Worm (Caenorhabditis elegans) whole organism, L4 larva: ENCODE data around the gene toca-1.

Source experiments
- F26F4.8 ChIP-seq: fragments of 200-800 bp; sonication (Bioruptor generic); conservative IDR thresholded peaks from 2 replicates; pipeline ENCODE4 v1.3.6; 2022; ENCODE audit warnings: missing genetic modification characterization, missing compliant biosample characterization
- F37D6.2 ChIP-seq: sonication (generic microtip); optimal IDR thresholded peaks from 2 replicates; lab custom pipeline; 2016; ENCODE audit warnings: mild to moderate bottlenecking, missing genetic modification characterization, missing compliant biosample characterization
- F44E2.7 ChIP-seq: fragments of 200-800 bp; sonication (Bioruptor generic); IDR thresholded peaks from 2 replicates; pipeline ENCODE4 v2.1.2; 2022; ENCODE audit warnings: missing genetic modification characterization, missing compliant biosample characterization
- Y75B8A.6 ChIP-seq: fragments of 200-800 bp; sonication (Bioruptor generic); IDR thresholded peaks from 2 replicates; pipeline ENCODE4 v1.3.6; 2022; ENCODE audit warnings: missing genetic modification reagents, missing genetic modification characterization, missing compliant biosample characterization
- ZK337.2 ChIP-seq: fragments of 200-800 bp; sonication (Bioruptor generic); IDR thresholded peaks from 2 replicates; pipeline ENCODE4 v1.3.6; 2022; ENCODE audit warnings: missing genetic modification reagents, missing genetic modification characterization, missing compliant biosample characterization
- ZK546.5 ChIP-seq, 2 experiments: sonication (generic microtip); optimal IDR thresholded peaks; 2 replicates each; lab custom pipeline; 2017; ENCODE audit warnings: missing biosample characterization in 2 of 2, missing genetic modification characterization in 2 of 2
- aha-1 ChIP-seq: fragments of 150-350 bp; peaks from one replicate; lab custom pipeline; 2014; ENCODE audit warnings: missing biosample characterization, missing genetic modification characterization
- attf-4 ChIP-seq: sonication (generic microtip); optimal IDR thresholded peaks from 3 replicates; lab custom pipeline; 2017; ENCODE audit warnings: missing biosample characterization, missing genetic modification characterization
- ceh-20 ChIP-seq: fragments of 200-800 bp; sonication (Bioruptor generic); IDR thresholded peaks from 2 replicates; pipeline ENCODE4 v1.3.6; 2022; ENCODE audit warnings: missing genetic modification reagents, missing genetic modification characterization, missing compliant biosample characterization
- cey-2 ChIP-seq: sonication (generic microtip); optimal IDR thresholded peaks from 3 replicates; lab custom pipeline; 2017; ENCODE audit warnings: missing genetic modification characterization, mild to moderate bottlenecking, missing compliant biosample characterization, antibody characterized with exemption, borderline replicate concordance; ENCODE audit not compliant: insufficient read depth
- ctbp-1 ChIP-seq: fragments of 200-800 bp; sonication (Bioruptor generic); IDR thresholded peaks from 2 replicates; pipeline ENCODE4 v1.3.6; 2022; ENCODE audit warnings: missing genetic modification reagents, missing genetic modification characterization, missing compliant biosample characterization
- daf-12 ChIP-seq: fragments of 150-350 bp; optimal IDR thresholded peaks from 2 replicates; lab custom pipeline; 2014; ENCODE audit warnings: missing biosample characterization, missing genetic modification reagents, missing genetic modification characterization
- dpl-1 ChIP-seq: fragments of 150-350 bp; optimal IDR thresholded peaks from 2 replicates; lab custom pipeline; 2014; ENCODE audit warnings: missing biosample characterization, missing genetic modification reagents, missing genetic modification characterization
- egl-43 ChIP-seq: fragments of 200-800 bp; sonication (Bioruptor generic); IDR thresholded peaks from 2 replicates; pipeline ENCODE4 v1.3.6; 2022; ENCODE audit warnings: missing genetic modification reagents, missing genetic modification characterization, missing compliant biosample characterization
- fkh-10 ChIP-seq: fragments of 150-350 bp; optimal IDR thresholded peaks from 2 replicates; lab custom pipeline; 2014; ENCODE audit warnings: missing biosample characterization, missing genetic modification reagents, missing genetic modification characterization
- fos-1 ChIP-seq: fragments of 150-350 bp; optimal IDR thresholded peaks from 2 replicates; lab custom pipeline; 2014; ENCODE audit warnings: missing biosample characterization, missing genetic modification characterization
- hlh-11 ChIP-seq: fragments of 200-800 bp; sonication (Bioruptor generic); optimal IDR thresholded peaks from 2 replicates; lab custom pipeline; 2018; ENCODE audit warnings: mild to moderate bottlenecking, missing genetic modification characterization, missing compliant biosample characterization
- hlh-30 ChIP-seq: sonication (generic microtip); optimal IDR thresholded peaks from 2 replicates; lab custom pipeline; 2017; ENCODE audit warnings: antibody characterized with exemption, mild to moderate bottlenecking, missing genetic modification characterization, missing compliant biosample characterization; ENCODE audit not compliant: insufficient read depth
- hmg-1.1 ChIP-seq: fragments of 200-800 bp; sonication (Bioruptor generic); IDR thresholded peaks from 2 replicates; pipeline ENCODE4 v1.3.6; 2022; ENCODE audit warnings: missing genetic modification reagents, missing genetic modification characterization, missing compliant biosample characterization
- lin-15B ChIP-seq: fragments of 150-350 bp; sonication (generic microtip); optimal IDR thresholded peaks from 3 replicates; lab custom pipeline; 2014; ENCODE audit warnings: missing biosample characterization, missing genetic modification characterization
- lir-3 ChIP-seq: sonication (generic microtip); optimal IDR thresholded peaks from 2 replicates; lab custom pipeline; 2016; ENCODE audit warnings: mild to moderate bottlenecking, missing genetic modification characterization, missing compliant biosample characterization
- lsy-2 ChIP-seq, 2 experiments: fragments of 150-350 bp in 1 of 2; sonication (generic microtip) in 1 of 2; optimal IDR thresholded peaks; 2 replicates each; lab custom pipeline; 2014 to 2017; ENCODE audit warnings: missing biosample characterization in 2 of 2, missing genetic modification characterization in 2 of 2
- mdl-1 ChIP-seq, 2 experiments: fragments of 150-350 bp in 1 of 2; sonication (generic microtip) in 1 of 2; optimal IDR thresholded peaks; 2 replicates each; lab custom pipeline; 2014 to 2017; ENCODE audit warnings: missing biosample characterization in 2 of 2, missing genetic modification characterization in 2 of 2
- mep-1 ChIP-seq: fragments of 150-350 bp; sonication (generic microtip); optimal IDR thresholded peaks from 3 replicates; lab custom pipeline; 2014; ENCODE audit warnings: missing biosample characterization, missing genetic modification characterization
- mes-2 ChIP-seq: sonication (generic microtip); optimal IDR thresholded peaks from 2 replicates; lab custom pipeline; 2016; ENCODE audit warnings: missing genotype, mild to moderate bottlenecking, missing genetic modification characterization, missing compliant biosample characterization; ENCODE audit not compliant: poor library complexity, severe bottlenecking
- nhr-11 ChIP-seq: fragments of 150-350 bp; optimal IDR thresholded peaks from 2 replicates; lab custom pipeline; 2014; ENCODE audit warnings: missing biosample characterization, missing genetic modification characterization
- nhr-237 ChIP-seq: sonication (generic microtip); optimal IDR thresholded peaks from 2 replicates; lab custom pipeline; 2017; ENCODE audit warnings: missing biosample characterization, missing genetic modification characterization
- nhr-41 ChIP-seq: fragments of 200-800 bp; sonication (Bioruptor generic); IDR thresholded peaks from 2 replicates; pipeline ENCODE4 v1.3.6; 2022; ENCODE audit warnings: missing genetic modification reagents, missing genetic modification characterization, missing compliant biosample characterization
- rbr-2 ChIP-seq: sonication (generic microtip); optimal IDR thresholded peaks from 2 replicates; lab custom pipeline; 2016; ENCODE audit warnings: missing genotype, missing genetic modification characterization, missing compliant biosample characterization
- saeg-2 ChIP-seq: fragments of 200-800 bp; sonication (Bioruptor generic); IDR thresholded peaks from 2 replicates; pipeline ENCODE4 v1.3.6; 2022; ENCODE audit warnings: missing genetic modification reagents, missing genetic modification characterization, missing compliant biosample characterization
- set-16 ChIP-seq: fragments of 200-800 bp; sonication (Bioruptor generic); IDR thresholded peaks from 2 replicates; pipeline ENCODE4 v1.3.6; 2022; ENCODE audit warnings: missing genetic modification reagents, missing genetic modification characterization, missing compliant biosample characterization
- snpc-1.2 ChIP-seq: fragments of 200-800 bp; sonication (Bioruptor generic); IDR thresholded peaks from 2 replicates; pipeline ENCODE4 v1.3.6; 2022; ENCODE audit warnings: missing genetic modification reagents, missing genetic modification characterization, missing compliant biosample characterization
- spr-1 ChIP-seq: sonication (generic microtip); optimal IDR thresholded peaks from 2 replicates; lab custom pipeline; 2016; ENCODE audit warnings: mild to moderate bottlenecking, missing genetic modification characterization, missing compliant biosample characterization
- spr-3 ChIP-seq: fragments of 200-800 bp; sonication (Bioruptor generic); optimal IDR thresholded peaks from 2 replicates; lab custom pipeline; 2018; ENCODE audit warnings: mild to moderate bottlenecking, missing genetic modification characterization, missing compliant biosample characterization
- unc-62 ChIP-seq, 3 experiments: fragments of 150-350 bp in 1 of 3; sonication (generic microtip); optimal IDR thresholded peaks in 2 of 3; peaks in 1 of 3; 1 replicate in 1 of 3; 2 replicates in 2 of 3; lab custom pipeline; 2014 to 2017; ENCODE audit warnings: missing biosample characterization in 3 of 3, missing genetic modification characterization in 3 of 3, missing genetic modification reagents in 3 of 3, missing genotype in 1 of 3
- zag-1 ChIP-seq: fragments of 150-350 bp; optimal IDR thresholded peaks from 2 replicates; lab custom pipeline; 2014; ENCODE audit warnings: missing biosample characterization, missing genetic modification characterization
- zfp-3 ChIP-seq: fragments of 200-800 bp; sonication (Bioruptor generic); conservative IDR thresholded peaks from 2 replicates; pipeline ENCODE4 v1.3.6; 2022; ENCODE audit warnings: missing genetic modification reagents, missing genetic modification characterization, missing compliant biosample characterization
- ztf-11 ChIP-seq: fragments of 150-350 bp; optimal IDR thresholded peaks from 2 replicates; lab custom pipeline; 2014; ENCODE audit warnings: missing biosample characterization, missing genetic modification characterization
- ztf-7 ChIP-seq: fragments of 150-350 bp; optimal IDR thresholded peaks from 2 replicates; lab custom pipeline; 2014; ENCODE audit warnings: missing biosample characterization, missing genetic modification characterization

toca-1 gene

DNA sequence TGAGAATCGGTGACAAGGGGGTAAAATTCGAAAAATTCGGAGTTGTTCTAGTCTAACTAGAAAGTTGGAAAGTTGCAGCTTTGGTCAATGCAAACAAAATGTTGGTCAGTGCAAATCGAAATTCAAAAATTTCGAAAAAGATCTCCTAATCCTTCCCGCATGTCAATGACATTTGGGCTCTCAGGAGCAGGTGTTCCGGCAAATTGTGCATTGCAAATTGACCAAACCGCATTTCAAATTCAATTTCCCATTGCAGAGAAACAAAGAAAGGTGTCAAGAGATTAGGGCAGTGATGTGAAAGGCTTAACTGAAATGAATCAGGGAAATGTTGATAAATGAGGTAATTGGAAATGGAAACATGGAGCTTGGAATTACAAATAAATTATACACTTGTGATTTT lies 2.0 kb upstream of the toca-1 start:
- no peak for TF ChIP-seq F26F4.8
- TF ChIP-seq aha-1 (tag; lab: Kevin White, UChicago), result peak; percentile 66

DNA sequence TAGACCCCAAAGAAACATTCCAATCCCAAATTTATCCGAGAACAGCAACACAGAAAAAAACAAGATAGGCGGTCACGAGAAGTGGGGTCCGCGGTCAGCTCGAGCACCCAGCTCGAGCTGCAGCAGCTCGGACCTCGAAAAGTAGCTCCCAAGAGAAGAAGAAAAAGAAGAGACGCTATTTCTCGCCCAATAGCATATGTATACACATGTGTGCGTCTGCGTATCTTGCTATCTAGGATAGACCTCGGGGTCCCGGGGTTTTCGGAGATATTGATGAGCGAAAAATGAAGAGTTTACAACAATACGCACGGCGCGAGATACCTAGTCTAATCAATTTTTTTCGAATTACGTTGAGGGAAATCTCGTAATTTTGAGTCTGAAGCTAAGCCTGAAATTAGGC lies 781 bp upstream of the toca-1 start:
- TF ChIP-seq mep-1, result no peak
- no peak for TF ChIP-seq spr-3 (GFP tag; lab: Kevin White, UChicago)
- peak; percentile 96 for TF ChIP-seq aha-1 (tag; lab: Kevin White, UChicago)
- no peak for TF ChIP-seq ztf-11 (tag; lab: Kevin White, UChicago)
- TF ChIP-seq snpc-1.2 (GFP tag; lab: Robert Waterston, UW), result no peak
- TF ChIP-seq unc-62 (GFP tag; optimal IDR thresholded peaks at IDR 0.05 in 1 of 2; lab: Kevin White, UChicago), result no peak
- TF ChIP-seq unc-62 (tag; optimal IDR thresholded peaks at IDR 0.05; lab: Kevin White, UChicago), result no peak
- no peak for TF ChIP-seq attf-4
- TF ChIP-seq F37D6.2 (tag; lab: Kevin White, UChicago), result no peak
- TF ChIP-seq nhr-11, result peak; percentile 19
- TF ChIP-seq spr-1 (tag; lab: Kevin White, UChicago), result no peak
- TF ChIP-seq lir-3 (tag; lab: Kevin White, UChicago), result no peak
- TF ChIP-seq dpl-1 (GFP tag; lab: Kevin White, UChicago), result no peak
- TF ChIP-seq ctbp-1 (GFP tag; lab: Robert Waterston, UW), result no peak
- no peak for TF ChIP-seq saeg-2 (GFP tag; lab: Robert Waterston, UW)
- no peak for TF ChIP-seq ZK546.5 (tag; optimal IDR thresholded peaks at IDR 0.05; lab: Kevin White, UChicago)
- no peak for TF ChIP-seq fkh-10 (GFP tag; lab: Kevin White, UChicago)
- no peak for TF ChIP-seq nhr-41 (GFP tag; lab: Robert Waterston, UW)
- TF ChIP-seq F44E2.7 (GFP tag; lab: Robert Waterston, UW), result no peak
- peak in 1 of 2 experiments; percentile 45 for TF ChIP-seq mdl-1 (tag; optimal IDR thresholded peaks at IDR 0.05; lab: Kevin White, UChicago)
- no peak for TF ChIP-seq zag-1 (tag; lab: Kevin White, UChicago)
- no peak for TF ChIP-seq rbr-2 (tag; lab: Kevin White, UChicago)
- TF ChIP-seq lin-15B (tag; lab: Kevin White, UChicago), result no peak
- TF ChIP-seq set-16 (GFP tag; lab: Robert Waterston, UW), result peak; percentile 36; the same call in 1 of the 2 replicates
- no peak for TF ChIP-seq ceh-20
- TF ChIP-seq mes-2, result peak; percentile 4
- TF ChIP-seq Y75B8A.6 (GFP tag; lab: Robert Waterston, UW), result no peak
- peak; percentile 82 for TF ChIP-seq hlh-30 (tag; lab: Kevin White, UChicago)
- TF ChIP-seq daf-12 (tag; lab: Kevin White, UChicago), result no peak
- no peak for TF ChIP-seq zfp-3 (GFP tag; lab: Robert Waterston, UW)
- TF ChIP-seq hmg-1.1 (GFP tag; lab: Robert Waterston, UW), result no peak
- peak in 1 of 2 experiments; percentile 27 for TF ChIP-seq lsy-2 (tag; optimal IDR thresholded peaks at IDR 0.05; lab: Kevin White, UChicago)
- TF ChIP-seq cey-2, result no peak
- TF ChIP-seq hlh-11 (tag; lab: Kevin White, UChicago), result peak; percentile 60
- TF ChIP-seq nhr-237 (tag; lab: Kevin White, UChicago), result no peak

DNA sequence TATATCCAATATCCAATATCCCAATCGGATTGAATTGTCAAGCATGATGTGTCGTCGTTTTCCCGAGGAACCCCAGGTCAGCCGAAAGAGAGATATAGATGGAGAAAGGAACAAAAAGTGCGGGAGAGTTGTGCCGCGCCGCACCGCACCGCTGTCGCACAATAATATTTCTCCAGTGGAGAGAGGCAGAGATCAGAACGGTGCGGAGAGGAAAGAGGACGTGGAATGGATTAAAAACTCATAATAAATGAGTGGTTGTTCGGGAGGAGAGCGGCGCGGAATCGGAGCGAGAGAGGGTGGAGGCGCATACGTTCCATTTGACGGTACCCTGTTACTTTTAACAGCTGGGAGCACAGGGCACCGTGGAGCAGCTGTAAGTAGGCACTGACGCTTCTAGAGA lies 3.8 kb downstream of the toca-1 start:
- TF ChIP-seq ZK337.2, result no peak
- TF ChIP-seq egl-43 (GFP tag; lab: Robert Waterston, UW), result no peak
- TF ChIP-seq set-16 (GFP tag; lab: Robert Waterston, UW), result peak; percentile 40; the same call in 1 of the 2 replicates
- TF ChIP-seq lsy-2 (tag; optimal IDR thresholded peaks at IDR 0.05; lab: Kevin White, UChicago), result no peak
- no peak for TF ChIP-seq lir-3 (tag; lab: Kevin White, UChicago)
- TF ChIP-seq ztf-7 (tag; lab: Kevin White, UChicago), result no peak
- no peak for TF ChIP-seq fos-1 (tag; lab: Kevin White, UChicago)
- no peak for TF ChIP-seq nhr-237 (tag; lab: Kevin White, UChicago)
- peak; percentile 94 for TF ChIP-seq aha-1 (tag; lab: Kevin White, UChicago)
